Worm (Caenorhabditis elegans) whole organism, early embryonic: Measurements from ENCODE around the gene cyn-16.

Experiments
- ama-1 ChIP-seq: fragments of 150-350 bp; optimal IDR thresholded peaks from 2 replicates; lab custom pipeline; 2014
- flt-1 ChIP-seq: fragments of 200-800 bp; sonication (Bioruptor generic); IDR thresholded peaks from 2 replicates; pipeline ENCODE4 v1.3.6; 2022; ENCODE audit warnings: missing genetic modification characterization, missing compliant biosample characterization
- pes-1 ChIP-seq: fragments of 200-800 bp; sonication (Bioruptor generic); IDR thresholded peaks from 2 replicates; pipeline ENCODE4 v1.3.6; 2022; ENCODE audit warnings: missing genetic modification reagents, missing genetic modification characterization, missing compliant biosample characterization
- sea-1 ChIP-seq: fragments of 200-800 bp; sonication (Bioruptor generic); conservative IDR thresholded peaks from 2 replicates; pipeline ENCODE4 v1.3.6; 2022; ENCODE audit warnings: missing genetic modification characterization, missing compliant biosample characterization
- tbx-11 ChIP-seq: fragments of 200-800 bp; sonication (Bioruptor generic); IDR thresholded peaks from 2 replicates; pipeline ENCODE4 v1.3.6; 2022; ENCODE audit warnings: missing genetic modification characterization, missing compliant biosample characterization
- tbx-37 ChIP-seq: fragments of 200-800 bp; sonication (Bioruptor generic); conservative IDR thresholded peaks from 2 replicates; pipeline ENCODE4 v1.3.6; 2022; ENCODE audit warnings: missing genetic modification reagents, missing genetic modification characterization, missing compliant biosample characterization
- tra-4 ChIP-seq: sonication (generic microtip); optimal IDR thresholded peaks from 2 replicates; lab custom pipeline; 2017; ENCODE audit warnings: missing genetic modification characterization, missing compliant biosample characterization

- TF ChIP-seq pes-1 (GFP tag; lab: Robert Waterston, UW) (no peak), flt-1 (GFP tag; lab: Robert Waterston, UW) (no peak), tra-4 (tag; lab: Kevin White, UChicago) (no peak), tbx-37 (GFP tag; lab: Robert Waterston, UW) (no peak), ama-1 (lab: Kevin White, UChicago) (no peak), sea-1 (no peak), tbx-11 (GFP tag; lab: Robert Waterston, UW) (no peak)
These were observed 16.9 kb upstream of the cyn-16 start for ce11 chrII:12053486-12053885.
